Worm (Caenorhabditis elegans) whole organism, mixed stage, embryonic: ENCODE results near the gene ZK899.7.

Experiments used
- M03D4.4 ChIP-seq: sonication (generic microtip); optimal IDR thresholded peaks from 2 replicates; lab custom pipeline; 2017; ENCODE audit warnings: mild to moderate bottlenecking, missing genetic modification characterization, missing compliant biosample characterization
- cnd-1 ChIP-seq: fragments of 200-800 bp; sonication (Bioruptor generic); optimal IDR thresholded peaks from 2 replicates; lab custom pipeline; 2018; ENCODE audit warnings: mild to moderate bottlenecking, missing genetic modification characterization, missing compliant biosample characterization
- ham-2 ChIP-seq: fragments of 200-800 bp; sonication (Bioruptor generic); optimal IDR thresholded peaks from 2 replicates; lab custom pipeline; 2018; ENCODE audit warnings: mild to moderate bottlenecking, missing genetic modification characterization, missing compliant biosample characterization
- lsy-2 ChIP-seq: fragments of 150-350 bp; optimal IDR thresholded peaks from 2 replicates; lab custom pipeline; 2014; ENCODE audit warnings: missing biosample characterization, missing genetic modification characterization
- nhr-237 ChIP-seq: fragments of 150-350 bp; optimal IDR thresholded peaks from 2 replicates; lab custom pipeline; 2014; ENCODE audit warnings: missing biosample characterization, missing genetic modification characterization
- nhr-28 ChIP-seq: fragments of 150-350 bp; optimal IDR thresholded peaks from 2 replicates; lab custom pipeline; 2014; ENCODE audit warnings: missing biosample characterization, missing genetic modification characterization
- nhr-76 ChIP-seq: sonication (generic microtip); optimal IDR thresholded peaks from 2 replicates; lab custom pipeline; 2017; ENCODE audit warnings: missing biosample characterization, missing genetic modification characterization
- snpc-4 ChIP-seq: fragments of 150-350 bp; optimal IDR thresholded peaks from 2 replicates; lab custom pipeline; 2014; ENCODE audit warnings: missing biosample characterization, missing genetic modification characterization
- tbx-8 ChIP-seq: fragments of 200-800 bp; sonication (Bioruptor generic); optimal IDR thresholded peaks from 2 replicates; lab custom pipeline; 2018; ENCODE audit warnings: mild to moderate bottlenecking, missing genetic modification characterization, moderate library complexity, missing compliant biosample characterization
- unc-39 ChIP-seq: fragments of 150-350 bp; optimal IDR thresholded peaks from 2 replicates; lab custom pipeline; 2014; ENCODE audit warnings: missing biosample characterization, missing genetic modification characterization
- ztf-11 ChIP-seq: fragments of 150-350 bp; optimal IDR thresholded peaks from 2 replicates; lab custom pipeline; 2014; ENCODE audit warnings: missing biosample characterization, missing genetic modification characterization

- TF ChIP-seq lsy-2 = no peak
- TF ChIP-seq ztf-11 (tag; lab: Kevin White, UChicago) = no peak
- TF ChIP-seq nhr-76 (tag; lab: Kevin White, UChicago) = no peak
- TF ChIP-seq M03D4.4 = no peak
- no peak for TF ChIP-seq snpc-4 (tag; lab: Kevin White, UChicago)
- no peak for TF ChIP-seq nhr-28 (tag; lab: Kevin White, UChicago)
- TF ChIP-seq tbx-8 = no peak
- TF ChIP-seq unc-39 = no peak
- no peak for TF ChIP-seq cnd-1 (tag; lab: Kevin White, UChicago)
- no peak for TF ChIP-seq nhr-237 (tag; lab: Kevin White, UChicago)
- TF ChIP-seq ham-2 (GFP tag; lab: Kevin White, UChicago) = no peak
Observed at ce11 chrX:9417948-9418347, 31.3 kb downstream of the ZK899.7 start.
